Worm (Caenorhabditis elegans): ENCODE data around the gene M02E1.1.

DNA sequence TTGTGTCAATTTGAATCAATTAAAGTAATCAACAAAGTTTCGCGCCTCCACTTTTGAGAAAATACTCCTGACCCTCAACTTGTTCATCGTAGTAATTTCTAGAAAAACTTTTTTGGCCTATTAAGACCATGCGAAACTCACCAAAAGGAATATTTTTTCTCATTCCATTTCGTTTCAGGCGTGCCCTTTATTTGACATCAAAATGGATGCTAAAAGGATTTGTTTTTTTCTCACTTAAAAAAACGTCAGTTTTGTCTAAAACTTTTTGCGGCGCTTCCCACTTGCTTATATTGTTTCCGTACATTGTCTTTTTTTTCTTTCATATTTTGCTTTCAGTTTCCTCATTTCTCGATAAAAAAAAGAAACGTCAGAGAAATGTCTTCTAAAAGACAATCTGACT lies 34.6 kb downstream of the M02E1.1 start, which contains the start of gene C04E7.5:
- TF ChIP-seq sea-1 (GFP tag; conservative IDR thresholded peaks at IDR 0.05) (no peak), flt-1 (GFP tag; IDR thresholded peaks at IDR 0.05) (no peak), ceh-36 (tag; optimal IDR thresholded peaks at IDR 0.05) (no peak), ama-1 (optimal IDR thresholded peaks at IDR 0.05) (no peak), hnd-1 (tag; optimal IDR thresholded peaks at IDR 0.05) (no peak)
